Worm (Caenorhabditis elegans): ENCODE measurements around the gene srj-10.

Gene srj-10

DNA sequence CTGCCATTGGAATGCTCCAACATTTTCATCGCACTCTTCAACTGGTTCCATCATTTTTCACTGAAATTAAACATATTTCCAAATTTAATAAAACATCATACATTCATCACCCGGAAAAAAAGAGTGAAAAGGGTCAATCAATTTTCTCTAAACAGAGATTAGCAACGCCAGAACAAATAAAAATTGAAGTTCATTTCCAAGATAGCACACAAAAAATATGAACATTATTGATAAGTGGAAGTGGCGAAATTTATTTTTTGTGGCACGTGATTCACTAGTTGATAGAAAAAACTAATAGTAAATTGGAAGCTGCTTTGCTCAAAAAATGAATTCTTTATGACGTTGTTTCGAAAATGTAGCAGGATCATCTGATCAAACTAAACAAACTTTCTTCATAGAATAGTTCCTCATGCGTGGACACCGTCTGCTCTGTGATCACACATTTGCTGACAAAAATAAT lies 1.5 kb upstream of the srj-10 start, which contains the start of the genes F14H3.12 and srj-29:
Gene F14H3.12, minus strand, starts transcription at position 74 of the 460 bp plus-strand sequence.
Gene srj-29, plus strand, starts transcription at position 410 of the 460 bp plus-strand sequence.
- TF ChIP-seq him-1 (tag; optimal IDR thresholded peaks at IDR 0.05), result no peak
- TF ChIP-seq W03F9.2 (tag; optimal IDR thresholded peaks at IDR 0.05), result no peak
- TF ChIP-seq dao-5 (tag; optimal IDR thresholded peaks at IDR 0.05), result no peak

DNA sequence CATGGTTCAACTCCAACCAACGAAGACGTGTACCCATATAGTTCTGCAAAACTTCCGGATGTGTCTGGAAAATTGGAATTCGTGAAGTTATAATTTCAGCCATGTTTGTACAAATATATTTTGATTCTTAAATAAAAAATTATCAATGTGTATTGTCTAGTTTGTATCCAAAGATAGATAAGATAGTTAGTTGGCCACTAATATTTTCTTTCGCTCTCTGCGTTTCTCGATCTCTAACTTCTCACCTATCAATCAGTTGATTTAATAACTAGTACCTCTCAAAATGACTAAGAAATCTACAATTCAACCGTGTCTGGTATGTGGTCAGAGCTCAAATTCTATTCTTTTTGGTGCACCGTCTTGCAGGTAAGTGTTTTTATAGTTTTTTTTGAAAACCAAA lies 2.6 kb downstream of the srj-10 start, which contains the start of gene nhr-176:
Gene nhr-176, plus strand, starts transcription at position 159 of the 400 bp plus-strand sequence.
- TF ChIP-seq W03F9.2 (tag; optimal IDR thresholded peaks at IDR 0.05), result no peak
- no peak for TF ChIP-seq dao-5 (tag; optimal IDR thresholded peaks at IDR 0.05)
- TF ChIP-seq him-1 (tag; optimal IDR thresholded peaks at IDR 0.05), result no peak

DNA sequence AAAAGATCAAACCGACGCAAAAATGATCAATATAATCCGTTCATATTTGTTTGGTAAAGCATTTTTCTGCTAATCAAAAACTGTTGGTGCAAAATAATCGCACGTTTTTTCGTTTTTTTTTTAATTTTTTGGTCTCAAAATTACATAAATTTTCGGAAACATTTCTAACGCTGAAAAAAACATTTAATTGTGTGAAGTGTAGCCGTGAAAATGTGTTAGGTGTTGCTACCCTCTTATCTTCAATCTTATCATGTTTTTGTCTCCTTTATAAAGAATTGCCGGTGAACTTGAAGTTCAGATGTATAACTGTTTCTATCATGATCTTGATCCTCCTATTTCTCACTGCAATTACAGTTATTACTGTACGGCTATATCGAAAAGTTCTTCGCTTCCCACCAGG lies 4.8 kb downstream of the srj-10 start, which contains the start of gene cyp-35D1:
Gene cyp-35D1, plus strand, starts transcription at position 301 of the 400 bp plus-strand sequence.
- TF ChIP-seq him-1 (tag; optimal IDR thresholded peaks at IDR 0.05) (no peak), dao-5 (tag; optimal IDR thresholded peaks at IDR 0.05) (no peak), W03F9.2 (tag; optimal IDR thresholded peaks at IDR 0.05) (no peak)

DNA sequence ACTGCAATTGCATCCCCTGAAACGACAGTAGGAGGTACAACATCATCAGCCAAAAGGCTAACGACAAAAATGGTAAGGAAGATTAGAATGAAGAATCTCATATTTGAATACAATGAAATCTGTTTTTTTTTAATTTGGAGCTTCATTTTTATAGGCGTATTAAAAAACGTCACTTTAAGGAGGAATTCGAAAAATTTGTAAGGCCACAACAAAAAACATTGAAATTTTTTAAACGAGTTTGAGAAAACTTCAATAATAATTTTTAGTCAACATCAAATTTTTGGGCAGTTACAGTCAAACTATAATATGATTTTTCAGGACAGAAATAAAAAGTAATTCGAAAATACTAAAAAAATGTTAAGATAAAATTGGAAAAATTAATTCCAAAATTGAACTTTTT lies 11.0 kb downstream of the srj-10 start, which contains the start of gene F14H3.14:
Gene F14H3.14, minus strand, starts transcription at position 101 of the 400 bp plus-strand sequence.
- no peak for TF ChIP-seq dao-5 (tag; optimal IDR thresholded peaks at IDR 0.05)
- TF ChIP-seq him-1 (tag; optimal IDR thresholded peaks at IDR 0.05), result no peak
- TF ChIP-seq W03F9.2 (tag; optimal IDR thresholded peaks at IDR 0.05), result no peak

DNA sequence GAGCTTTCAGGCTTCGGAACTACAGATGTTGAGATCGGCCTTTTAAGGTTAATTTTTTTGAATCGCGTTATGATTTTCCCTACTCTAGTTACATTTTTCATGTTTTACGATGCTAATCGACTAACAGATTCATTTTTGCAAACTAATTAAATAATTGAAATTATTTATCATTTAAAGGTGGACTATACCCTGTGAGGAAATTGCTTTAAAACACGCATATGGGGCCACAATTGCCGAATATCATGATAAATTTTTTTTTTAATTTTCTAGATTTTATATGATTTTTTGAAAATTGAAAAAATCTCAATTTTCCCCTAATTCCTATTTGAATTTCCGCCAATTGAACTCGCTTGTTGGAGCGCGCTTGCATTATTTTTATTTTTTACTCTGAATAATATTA lies 11.8 kb downstream of the srj-10 start, which contains the start of gene fbxa-100:
Gene fbxa-100, minus strand, starts transcription at position 101 of the 400 bp plus-strand sequence.
- TF ChIP-seq him-1 (tag; optimal IDR thresholded peaks at IDR 0.05), result no peak
- TF ChIP-seq dao-5 (tag; optimal IDR thresholded peaks at IDR 0.05), result no peak
- no peak for TF ChIP-seq W03F9.2 (tag; optimal IDR thresholded peaks at IDR 0.05)

DNA sequence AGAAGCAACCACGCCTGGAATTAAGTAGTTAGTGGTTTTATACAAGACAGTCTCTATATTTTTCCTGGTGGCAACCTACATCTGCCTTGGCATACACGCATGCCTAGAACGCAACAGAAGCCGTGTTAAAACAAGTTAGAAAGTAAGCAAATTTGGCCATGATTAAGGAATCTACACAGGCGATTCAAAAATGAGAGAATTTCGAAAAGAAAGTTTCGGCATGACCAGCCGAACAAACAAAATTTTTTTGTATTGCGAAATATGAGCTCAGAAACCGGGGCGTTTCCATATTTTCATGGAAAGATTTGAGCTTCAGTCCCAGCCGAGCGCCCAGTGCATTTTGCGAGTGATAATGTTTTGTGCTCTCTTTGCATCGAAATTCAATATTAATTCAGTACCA lies 13.6 kb downstream of the srj-10 start, which contains the start of gene F14H3.15:
Gene F14H3.15, minus strand, starts transcription at position 101 of the 400 bp plus-strand sequence.
- TF ChIP-seq W03F9.2 (tag; optimal IDR thresholded peaks at IDR 0.05) (no peak), dao-5 (tag; optimal IDR thresholded peaks at IDR 0.05) (no peak), him-1 (tag; optimal IDR thresholded peaks at IDR 0.05) (no peak)

DNA sequence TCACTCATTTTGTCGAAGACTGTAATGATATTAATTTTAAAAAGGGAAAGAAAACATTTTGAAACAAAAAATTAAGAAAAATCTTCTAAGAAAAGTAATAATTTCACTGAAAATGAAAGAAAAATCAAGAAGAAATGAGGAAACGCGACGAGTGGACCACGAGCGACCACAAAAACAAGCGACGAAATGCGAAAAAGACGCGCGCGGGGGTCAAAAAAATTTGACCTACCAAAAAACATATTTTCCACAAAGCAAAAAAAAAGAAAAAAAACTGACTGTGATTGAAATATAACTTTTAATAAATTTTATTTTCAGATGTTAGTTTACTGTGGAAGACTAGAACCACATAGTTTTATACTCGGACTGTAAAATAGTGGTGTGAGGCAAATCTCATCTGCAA lies 14.9 kb downstream of the srj-10 start, which contains the start of gene F14H3.6:
Gene F14H3.6, minus strand, starts transcription at position 22 of the 400 bp plus-strand sequence.
- no peak for TF ChIP-seq W03F9.2 (tag; optimal IDR thresholded peaks at IDR 0.05)

DNA sequence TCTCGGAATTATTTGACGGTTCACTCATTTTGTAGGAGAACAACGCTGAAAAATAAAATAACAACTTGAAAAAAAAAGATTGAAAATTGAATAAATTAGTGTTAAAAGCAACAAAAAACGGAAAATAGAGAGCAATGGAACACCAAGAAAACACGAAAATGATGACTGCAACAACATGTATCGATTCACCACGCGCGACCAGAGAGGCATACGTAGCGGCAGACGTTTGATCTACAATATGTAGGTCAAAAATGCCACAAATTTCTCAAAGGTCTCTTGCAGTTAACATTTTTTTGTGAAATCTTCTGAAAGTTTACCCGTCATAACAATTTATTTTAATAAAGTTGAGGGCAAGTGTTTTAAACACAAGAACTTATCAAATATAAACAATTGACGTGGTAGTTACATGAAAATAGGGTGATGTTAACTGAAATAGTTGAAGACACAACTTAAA lies 16.7 kb downstream of the srj-10 start, which contains the start of gene F14H3.5:
Gene F14H3.5, minus strand, starts transcription at position 51 of the 454 bp plus-strand sequence.
- TF ChIP-seq dao-5 (tag; optimal IDR thresholded peaks at IDR 0.05), result no peak
- no peak for TF ChIP-seq him-1 (tag; optimal IDR thresholded peaks at IDR 0.05)
- no peak for TF ChIP-seq W03F9.2 (tag; optimal IDR thresholded peaks at IDR 0.05)

DNA sequence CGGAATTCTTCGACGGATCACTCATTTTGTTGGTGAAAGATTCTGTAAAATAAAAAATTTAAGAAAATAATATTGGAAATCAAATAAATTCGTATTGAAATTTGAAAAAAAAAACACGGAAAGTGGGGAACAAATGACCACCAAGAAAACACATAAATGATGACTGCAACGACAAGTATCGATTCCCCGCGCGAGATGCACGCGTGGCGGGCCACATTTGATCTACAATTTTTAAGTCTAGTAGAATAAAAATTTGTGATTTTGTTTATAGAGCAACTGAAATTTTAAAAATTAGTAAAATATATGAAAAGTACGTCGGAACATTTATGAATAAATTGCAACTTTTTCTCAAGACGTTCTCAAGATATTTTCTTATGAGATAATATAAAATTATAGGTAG lies 18.7 kb downstream of the srj-10 start, which contains the start of gene F14H3.4:
Gene F14H3.4, minus strand, starts transcription at position 42 of the 400 bp plus-strand sequence.
- TF ChIP-seq him-1 (tag; optimal IDR thresholded peaks at IDR 0.05) (no peak), W03F9.2 (tag; optimal IDR thresholded peaks at IDR 0.05) (no peak), dao-5 (tag; optimal IDR thresholded peaks at IDR 0.05) (no peak)

DNA sequence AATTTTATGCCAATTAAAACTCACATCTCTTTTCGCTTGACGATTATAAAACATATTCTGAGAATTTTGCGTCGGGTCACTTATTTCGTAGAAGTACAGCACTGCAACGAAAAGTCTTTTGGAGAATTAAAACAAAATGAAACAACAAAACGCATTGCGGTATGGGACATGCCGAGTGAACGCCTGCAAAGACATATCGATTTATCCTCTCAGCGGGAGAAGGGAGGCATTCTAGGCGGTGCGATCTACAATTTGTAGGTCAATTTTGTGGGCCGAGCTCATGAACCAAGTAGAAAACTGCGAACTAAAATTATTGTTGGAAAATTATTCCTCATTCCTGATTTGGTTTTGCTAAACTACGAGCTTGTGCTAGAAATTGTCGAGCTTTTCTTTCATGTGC lies 20.4 kb downstream of the srj-10 start, which contains the start of gene F14H3.3:
Gene F14H3.3, minus strand, starts transcription at position 101 of the 400 bp plus-strand sequence.
- TF ChIP-seq dao-5 (tag; optimal IDR thresholded peaks at IDR 0.05) (no peak), W03F9.2 (tag; optimal IDR thresholded peaks at IDR 0.05) (no peak), him-1 (tag; optimal IDR thresholded peaks at IDR 0.05) (no peak)

DNA sequence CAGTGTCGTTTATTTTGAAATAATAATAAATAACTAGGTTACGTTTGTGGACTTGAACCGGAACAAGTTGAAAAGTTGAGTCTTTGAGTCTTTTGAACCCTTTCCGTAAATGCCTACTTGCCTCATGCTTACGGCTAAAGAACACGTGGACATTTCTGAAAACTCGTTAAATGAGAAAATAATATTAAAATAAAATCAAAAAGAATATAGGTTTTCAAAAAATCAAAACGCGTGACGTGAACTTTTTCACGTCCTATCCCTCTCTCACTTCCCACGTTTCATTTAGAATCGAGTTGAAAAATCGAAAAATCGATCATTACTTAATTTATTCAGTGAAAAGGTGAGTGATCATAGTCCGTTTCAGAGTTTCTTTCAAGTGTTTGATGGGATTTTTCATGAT lies 24.6 kb downstream of the srj-10 start, which contains the start of gene best-12:
Gene best-12, plus strand, starts transcription at position 301 of the 400 bp plus-strand sequence.
- no peak for TF ChIP-seq dao-5 (tag; optimal IDR thresholded peaks at IDR 0.05)
- no peak for TF ChIP-seq him-1 (tag; optimal IDR thresholded peaks at IDR 0.05)
- TF ChIP-seq W03F9.2 (tag; optimal IDR thresholded peaks at IDR 0.05), result no peak

DNA sequence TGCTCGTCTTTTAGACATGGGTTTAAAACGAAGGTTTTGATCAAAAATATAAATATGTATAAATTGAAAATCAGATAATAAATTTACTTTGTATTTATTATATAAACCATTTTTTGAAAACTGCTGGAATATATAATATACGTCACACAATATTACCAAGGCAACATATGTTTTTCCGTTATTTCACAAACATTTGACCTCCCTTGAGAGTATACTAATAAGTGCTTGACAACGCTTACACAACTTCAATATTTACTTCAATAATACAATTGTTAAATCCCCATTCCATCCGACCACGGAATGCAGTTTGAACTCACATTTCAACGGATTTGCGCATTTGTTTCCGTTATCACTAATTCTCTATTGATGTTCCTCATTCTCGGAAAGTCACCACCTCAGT lies 26.2 kb downstream of the srj-10 start, which contains the start of gene str-198:
Gene str-198, plus strand, starts transcription at position 301 of the 400 bp plus-strand sequence.
- TF ChIP-seq W03F9.2 (tag; optimal IDR thresholded peaks at IDR 0.05) (no peak), him-1 (tag; optimal IDR thresholded peaks at IDR 0.05) (no peak), dao-5 (tag; optimal IDR thresholded peaks at IDR 0.05) (no peak)

DNA sequence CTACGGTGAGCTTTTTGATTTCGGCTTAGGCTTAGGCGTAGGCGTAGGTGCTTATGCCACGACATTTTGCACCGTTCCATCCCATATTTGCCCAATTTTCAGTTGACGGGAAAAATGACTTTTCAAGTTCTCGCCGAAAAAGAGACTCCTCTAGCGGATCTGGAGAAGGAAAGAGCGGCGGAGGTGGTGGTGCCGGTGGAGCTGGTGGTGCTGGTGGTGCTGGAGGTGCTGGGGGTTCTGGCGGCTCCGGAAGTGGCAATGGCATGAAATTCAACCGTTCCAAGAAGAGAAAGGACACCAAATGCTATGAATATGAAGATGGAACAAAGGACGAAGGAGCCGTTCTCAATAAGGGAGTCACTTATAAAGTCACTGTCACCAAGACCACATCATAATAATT lies 26.7 kb downstream of the srj-10 start:
- no peak for TF ChIP-seq W03F9.2 (tag; optimal IDR thresholded peaks at IDR 0.05)
- TF ChIP-seq dao-5 (tag; optimal IDR thresholded peaks at IDR 0.05), result no peak
- no peak for TF ChIP-seq him-1 (tag; optimal IDR thresholded peaks at IDR 0.05)

DNA sequence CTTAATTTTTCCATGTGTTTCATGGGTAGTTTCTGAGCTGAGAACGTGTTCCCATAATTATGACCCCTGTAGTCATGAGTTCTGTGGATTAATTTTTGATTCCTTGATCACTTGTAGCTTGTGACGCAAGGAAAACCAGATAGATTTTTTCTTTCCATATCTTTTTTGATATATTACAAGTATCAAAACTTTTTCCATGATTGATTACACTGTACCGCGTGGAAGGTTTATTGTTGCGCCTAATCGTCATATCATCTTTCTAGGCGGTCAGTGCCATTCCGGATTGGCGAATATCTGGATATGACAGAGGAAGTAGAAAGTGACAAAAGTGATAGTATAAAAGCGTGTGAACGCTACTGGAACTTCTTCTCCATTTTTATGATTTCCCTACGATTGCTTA lies 27.2 kb downstream of the srj-10 start, which contains the start of gene ZK285.2:
Gene ZK285.2, plus strand, starts transcription at position 301 of the 400 bp plus-strand sequence.
- TF ChIP-seq W03F9.2 (tag; optimal IDR thresholded peaks at IDR 0.05), result no peak
- no peak for TF ChIP-seq him-1 (tag; optimal IDR thresholded peaks at IDR 0.05)
- no peak for TF ChIP-seq dao-5 (tag; optimal IDR thresholded peaks at IDR 0.05)

Data from whole organism, L4/young adult.